Fruit fly (Drosophila melanogaster): ENCODE measurements around the gene ltl.

ltl gene

DNA sequence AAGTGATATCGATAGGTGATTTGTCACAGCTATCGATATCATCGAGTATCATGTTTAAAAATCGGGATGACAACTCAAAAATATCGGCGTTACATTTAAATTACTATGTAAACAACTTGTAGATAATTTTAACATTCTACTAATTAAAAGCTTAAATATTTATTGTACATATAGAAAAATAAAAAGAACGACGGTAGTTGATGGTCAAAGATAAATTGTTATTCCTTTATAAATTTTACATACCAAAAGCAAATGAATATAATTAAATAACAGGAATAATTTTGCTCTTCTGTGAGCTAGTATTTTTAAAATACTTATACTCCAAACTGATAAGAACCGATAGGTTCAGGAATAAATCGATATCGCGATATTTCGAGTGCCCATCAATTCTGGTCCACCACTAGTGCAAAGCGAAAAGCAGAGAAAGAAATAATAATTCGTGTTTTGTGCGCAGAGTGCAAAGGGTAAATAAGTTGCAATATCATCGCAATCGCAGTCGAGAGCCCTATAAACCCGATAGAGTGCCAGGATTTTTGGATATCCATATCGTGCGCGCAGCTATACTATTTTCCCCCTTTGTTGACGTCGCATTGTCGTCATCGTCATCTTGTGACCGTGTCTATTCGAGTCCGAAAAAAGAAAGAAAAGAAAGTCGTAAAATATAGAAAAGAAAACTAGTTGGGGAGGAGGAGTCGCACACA, 9.7 kb downstream of the ltl start, which contains the start of gene lqf:
lqf (plus strand) TSS at position 401 of the 701 bp plus-strand sequence.
- TF ChIP-seq CG17801 (GFP tag; optimal IDR thresholded peaks at IDR 0.05; ENCODE audit: partially characterized antibody) = no peak

- no peak for TF ChIP-seq CG17801 (GFP tag; optimal IDR thresholded peaks at IDR 0.05; ENCODE audit: partially characterized antibody)
These were observed 10.6 kb downstream of the ltl start for dm6 chr3L:7529081-7530021.

- TF ChIP-seq CG17801 (GFP tag; optimal IDR thresholded peaks at IDR 0.05; ENCODE audit: partially characterized antibody) = no peak
These were observed 11.9 kb downstream of the ltl start for dm6 chr3L:7530461-7531338.

DNA sequence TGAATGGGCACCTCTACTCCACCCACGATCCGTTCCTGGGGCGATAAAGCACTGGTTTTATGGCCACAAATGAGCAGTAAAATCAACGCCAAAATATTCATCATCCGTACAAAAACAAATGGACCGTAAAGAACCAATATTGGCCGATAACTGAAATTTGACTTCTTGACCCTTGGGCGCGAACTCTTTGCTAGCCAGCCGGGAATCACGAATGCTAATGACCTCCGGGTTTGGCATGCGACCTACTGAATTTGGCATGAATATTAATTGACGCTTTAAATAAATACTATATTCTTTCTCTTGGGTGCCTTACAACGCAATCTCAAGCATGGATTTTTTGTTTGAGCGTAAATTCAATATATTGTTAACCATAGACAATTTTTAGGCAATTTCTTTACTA, 20.9 kb downstream of the ltl start, which contains the start of gene CG16998:
CG16998 (minus strand) TSS at position 101 of the 400 bp plus-strand sequence.
- TF ChIP-seq CG17801 (GFP tag; optimal IDR thresholded peaks at IDR 0.05; ENCODE audit: partially characterized antibody) = no peak

DNA sequence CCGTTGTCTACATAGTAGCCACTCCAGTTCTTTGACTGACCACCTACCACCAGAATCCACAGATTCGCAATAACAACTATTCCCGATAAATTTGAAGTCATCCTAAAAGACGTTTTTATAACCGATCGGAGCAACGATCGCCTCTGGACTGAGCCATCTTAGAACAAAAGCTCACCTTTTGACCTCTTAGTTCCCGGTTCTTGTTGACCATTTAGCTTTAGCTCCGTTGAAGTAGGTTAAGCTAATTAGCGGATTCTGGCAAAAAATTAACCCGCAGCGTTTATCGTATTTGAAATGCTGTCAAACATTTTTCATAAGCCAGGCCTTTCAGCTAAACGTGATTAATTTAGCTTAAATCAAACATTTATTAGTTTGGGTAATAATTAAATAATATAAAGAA, 22.3 kb downstream of the ltl start, which contains the start of gene CG32374:
CG32374 (minus strand) TSS at position 101 of the 400 bp plus-strand sequence.
- TF ChIP-seq CG17801 (GFP tag; optimal IDR thresholded peaks at IDR 0.05; ENCODE audit: partially characterized antibody) = no peak

dm6 chr3L:7542357-7542756, 23.6 kb downstream of the ltl start, which contains the start of gene CG32376:
TSS of gene CG32376 (minus strand) at chr3L:7542457.
- TF ChIP-seq CG17801 (GFP tag; optimal IDR thresholded peaks at IDR 0.05; ENCODE audit: partially characterized antibody) = no peak

- TF ChIP-seq CG17801 (GFP tag; optimal IDR thresholded peaks at IDR 0.05; ENCODE audit: partially characterized antibody) = no peak
These were observed 25.9 kb downstream of the ltl start for dm6 chr3L:7544639-7545183.

DNA sequence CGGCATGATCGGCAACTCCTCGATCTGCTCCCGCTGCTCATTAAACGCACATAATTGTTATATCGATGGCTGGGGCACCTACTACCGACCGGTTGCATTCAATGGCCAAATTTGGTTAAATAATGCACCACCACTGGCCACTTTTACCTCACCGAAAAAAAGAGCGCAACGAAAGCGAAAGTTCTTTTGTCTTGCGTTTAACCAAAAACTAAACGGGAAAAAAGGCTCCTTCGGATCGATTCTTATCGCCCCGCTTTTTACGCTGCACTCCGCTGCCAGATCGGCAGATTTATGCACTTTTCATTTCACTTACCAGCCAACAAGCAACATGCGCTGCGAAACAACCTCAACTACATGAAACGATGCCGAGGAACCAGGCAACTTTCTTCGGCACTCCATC, 26.8 kb downstream of the ltl start:
- no peak for TF ChIP-seq CG17801 (GFP tag; optimal IDR thresholded peaks at IDR 0.05; ENCODE audit: partially characterized antibody)

- TF ChIP-seq CG17801 (GFP tag; optimal IDR thresholded peaks at IDR 0.05; ENCODE audit: partially characterized antibody) = no peak
These were observed 31.4 kb downstream of the ltl start for dm6 chr3L:7550225-7550624.

- TF ChIP-seq CG17801 (GFP tag; optimal IDR thresholded peaks at IDR 0.05; ENCODE audit: partially characterized antibody) = no peak
These were observed 33.6 kb downstream of the ltl start for dm6 chr3L:7552446-7552845.

- no peak for TF ChIP-seq CG17801 (GFP tag; optimal IDR thresholded peaks at IDR 0.05; ENCODE audit: partially characterized antibody)
These were observed 34.3 kb downstream of the ltl start for dm6 chr3L:7553062-7553461.

DNA sequence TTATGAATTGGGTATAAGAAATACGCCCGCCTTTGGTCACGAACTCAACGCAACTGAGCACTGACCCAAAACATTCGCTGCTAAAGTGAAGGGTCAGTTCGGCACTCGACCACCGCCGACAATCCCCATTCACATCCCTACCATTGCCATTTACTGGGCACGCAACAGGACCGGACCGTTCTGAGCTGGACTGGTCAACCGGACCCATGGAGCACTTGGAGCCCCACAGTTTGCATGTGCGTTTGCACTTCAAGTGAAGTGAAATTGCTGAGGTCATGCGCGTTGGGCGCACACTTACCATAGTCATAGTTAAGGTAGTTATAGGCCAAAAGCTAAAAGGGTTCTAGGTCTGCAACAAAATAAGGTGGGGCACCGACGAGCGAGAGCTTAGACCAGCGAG, 41.1 kb downstream of the ltl start, which contains the start of gene CG14837:
CG14837 (minus strand) TSS at position 101 of the 400 bp plus-strand sequence.
- TF ChIP-seq CG17801 (GFP tag; optimal IDR thresholded peaks at IDR 0.05; ENCODE audit: partially characterized antibody) = no peak

DNA sequence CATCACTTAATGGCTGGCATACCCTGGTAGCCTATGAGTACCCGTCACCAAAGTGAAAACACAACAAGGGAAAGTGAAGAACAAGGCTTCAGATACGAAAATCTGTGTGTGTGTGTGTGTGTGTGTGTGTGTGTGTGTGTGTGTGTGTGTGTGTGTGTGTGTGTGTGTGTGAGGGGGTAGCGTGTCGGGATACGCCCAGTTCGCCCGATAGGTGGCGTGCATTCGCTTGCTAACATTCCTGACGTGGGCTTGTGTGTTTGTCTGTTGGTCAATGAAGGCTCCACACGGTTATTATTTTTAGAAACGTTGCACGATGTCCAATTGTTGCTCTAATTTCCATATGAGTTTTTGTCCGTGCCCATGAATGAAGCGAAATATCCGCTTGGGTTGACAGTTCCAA, 41.8 kb downstream of the ltl start:
- no peak for TF ChIP-seq CG17801 (GFP tag; optimal IDR thresholded peaks at IDR 0.05; ENCODE audit: partially characterized antibody)

dm6 chr3L:7562310-7562709, 43.5 kb downstream of the ltl start, which contains the start of gene frac:
TSS of gene frac (plus strand) at chr3L:7562610.
- no peak for TF ChIP-seq CG17801 (GFP tag; optimal IDR thresholded peaks at IDR 0.05; ENCODE audit: partially characterized antibody)

Data from ovary, adult (tissue).